Fruit fly (Drosophila melanogaster): ENCODE results near the gene stx.

- TF ChIP-seq CG1620 (GFP tag; optimal IDR thresholded peaks at IDR 0.05): no peak
- TF ChIP-seq Hr96 (GFP tag; optimal IDR thresholded peaks at IDR 0.05): no peak
- peak; percentile 1 for TF ChIP-seq CG7045 (GFP tag; optimal IDR thresholded peaks at IDR 0.05)
- TF ChIP-seq ovo (GFP tag; optimal IDR thresholded peaks at IDR 0.05): no peak
- peak; percentile 45 for TF ChIP-seq CG33017 (tag; optimal IDR thresholded peaks at IDR 0.05)
- no peak for TF ChIP-seq Crg-1 (GFP tag; optimal IDR thresholded peaks at IDR 0.05)
- peak; percentile 65 for TF ChIP-seq CG7101 (tag; optimal IDR thresholded peaks at IDR 0.05)
- TF ChIP-seq cnc (optimal IDR thresholded peaks at IDR 0.05): no peak
Measured at dm6 chrX:10717869-10718268, 26.9 kb downstream of the stx start.

All from whole organism, adult.